Fruit fly (Drosophila melanogaster): ENCODE measurements around the gene Msp300.
A peak's percentile ranks its signal among the peaks of the same experiment; 100 is the strongest.

Gene Msp300

DNA sequence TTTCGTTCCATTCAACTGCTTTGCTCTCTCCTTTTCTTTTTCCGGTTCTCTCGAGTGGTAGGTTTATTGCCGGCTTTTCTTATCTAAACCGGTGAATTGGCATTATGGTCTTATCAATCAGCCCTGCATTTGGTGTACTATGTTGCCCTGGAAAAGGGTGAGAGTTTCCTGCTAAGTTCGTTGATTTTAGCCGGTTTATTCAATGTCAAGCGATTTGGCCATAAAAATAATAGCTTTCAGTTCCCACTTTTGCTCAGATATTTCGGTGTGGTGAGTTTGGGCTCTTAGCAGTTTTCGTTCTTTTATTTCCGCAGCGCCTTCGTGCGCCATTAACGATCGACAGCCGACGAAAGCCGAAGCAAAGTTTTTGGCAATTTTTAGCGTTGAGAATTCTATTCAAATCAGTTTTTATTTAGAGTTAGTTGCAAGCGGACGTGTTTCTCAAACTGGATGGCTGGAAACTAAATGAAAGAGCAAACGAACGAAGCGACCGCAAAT is 50.7 kb downstream of the Msp300 start (continued):
- TF ChIP-seq CG17912 (GFP tag; optimal IDR thresholded peaks at IDR 0.05), result no peak
- no peak for TF ChIP-seq gcm2 (GFP tag; optimal IDR thresholded peaks at IDR 0.05)
- TF ChIP-seq Ptx1 (GFP tag; IDR thresholded peaks at IDR 0.05), result no peak
- no peak for TF ChIP-seq CG6683 (GFP tag; optimal IDR thresholded peaks at IDR 0.05)
- TF ChIP-seq CG30020 (tag; optimal IDR thresholded peaks at IDR 0.05), result no peak
- TF ChIP-seq Ravus (GFP tag; IDR thresholded peaks at IDR 0.05), result no peak
- TF ChIP-seq Dll (GFP tag; IDR thresholded peaks at IDR 0.05; ENCODE audit: partially characterized antibody), result no peak
- TF ChIP-seq C15 (GFP tag; IDR thresholded peaks at IDR 0.05), result no peak
- TF ChIP-seq CG12219 (GFP tag; optimal IDR thresholded peaks at IDR 0.05), result no peak
- TF ChIP-seq pan (optimal IDR thresholded peaks at IDR 0.05), result no peak
- TF ChIP-seq pan (GFP tag; optimal IDR thresholded peaks at IDR 0.05 in 1 of 2, IDR thresholded peaks at IDR 0.05 in 1 of 2), result no peak
- TF ChIP-seq Deaf1 (tag; optimal IDR thresholded peaks at IDR 0.05), result peak; percentile 98
- peak; percentile 53; the same call in 1 of the 3 replicates for TF ChIP-seq CG34422 (GFP tag; IDR thresholded peaks at IDR 0.05)
- TF ChIP-seq CG43689 (GFP tag; IDR thresholded peaks at IDR 0.05), result no peak
- TF ChIP-seq CG6689 (GFP tag; IDR thresholded peaks at IDR 0.05), result no peak
- TF ChIP-seq croc (GFP tag; conservative IDR thresholded peaks at IDR 0.05), result no peak
- no peak for TF ChIP-seq Fer3 (tag; optimal IDR thresholded peaks at IDR 0.05)
- no peak for TF ChIP-seq CG11247 (GFP tag; IDR thresholded peaks at IDR 0.05)
- TF ChIP-seq Lim3 (GFP tag; IDR thresholded peaks at IDR 0.05), result no peak
- no peak for TF ChIP-seq bab2 (GFP tag; optimal IDR thresholded peaks at IDR 0.05)
- no peak for TF ChIP-seq CG15011 (GFP tag; optimal IDR thresholded peaks at IDR 0.05)
- TF ChIP-seq HLH4C (GFP tag; IDR thresholded peaks at IDR 0.05; ENCODE audit: partially characterized antibody), result no peak
- TF ChIP-seq CG3838 (GFP tag; optimal IDR thresholded peaks at IDR 0.05), result no peak
- no peak for TF ChIP-seq gfzf (GFP tag; optimal IDR thresholded peaks at IDR 0.05)
- TF ChIP-seq CG12155 (GFP tag; optimal IDR thresholded peaks at IDR 0.05), result no peak
- no peak for TF ChIP-seq Nf-YB (GFP tag; optimal IDR thresholded peaks at IDR 0.05)
- no peak for TF ChIP-seq pb (GFP tag; optimal IDR thresholded peaks at IDR 0.05)
- TF ChIP-seq wor (GFP tag; IDR thresholded peaks at IDR 0.05), result no peak
- TF ChIP-seq Awh (GFP tag; IDR thresholded peaks at IDR 0.05), result no peak
- no peak for TF ChIP-seq sc (optimal IDR thresholded peaks at IDR 0.05)
- TF ChIP-seq sc (GFP tag; optimal IDR thresholded peaks at IDR 0.05), result no peak
- no peak for TF ChIP-seq CG1024 (GFP tag; IDR thresholded peaks at IDR 0.05)
- TF ChIP-seq CG32532 (GFP tag; IDR thresholded peaks at IDR 0.05), result peak; percentile 26; the same call in 1 of the 2 replicates
- TF ChIP-seq kni (GFP tag; optimal IDR thresholded peaks at IDR 0.05), result no peak
- no peak for TF ChIP-seq CG16815 (GFP tag; optimal IDR thresholded peaks at IDR 0.05)
- no peak for TF ChIP-seq CG9797 (GFP tag; optimal IDR thresholded peaks at IDR 0.05)
- TF ChIP-seq CG30431 (GFP tag; optimal IDR thresholded peaks at IDR 0.05), result no peak
- no peak for TF ChIP-seq aop (GFP tag; IDR thresholded peaks at IDR 0.05)
- TF ChIP-seq psq (GFP tag; optimal IDR thresholded peaks at IDR 0.05), result no peak
- TF ChIP-seq nerfin-2 (GFP tag; IDR thresholded peaks at IDR 0.05; ENCODE audit: partially characterized antibody), result no peak
- TF ChIP-seq eyg (GFP tag; optimal IDR thresholded peaks at IDR 0.05), result no peak
- no peak for TF ChIP-seq dm (GFP tag; optimal IDR thresholded peaks at IDR 0.05)
- no peak for TF ChIP-seq CG8281 (tag; optimal IDR thresholded peaks at IDR 0.05)
- TF ChIP-seq chinmo (GFP tag; IDR thresholded peaks at IDR 0.05; ENCODE audit: partially characterized antibody), result peak; percentile 74; the same call in 1 of the 4 replicates
- TF ChIP-seq CG3281 (GFP tag; optimal IDR thresholded peaks at IDR 0.05), result peak; percentile 34
- no peak for TF ChIP-seq unpg (GFP tag; optimal IDR thresholded peaks at IDR 0.05)
- peak; percentile 21 for TF ChIP-seq PHDP (tag; optimal IDR thresholded peaks at IDR 0.05)
- no peak for TF ChIP-seq Six4 (GFP tag; optimal IDR thresholded peaks at IDR 0.05)
- TF ChIP-seq HmgZ (tag; optimal IDR thresholded peaks at IDR 0.05), result no peak
- no peak for TF ChIP-seq Oaz (GFP tag; IDR thresholded peaks at IDR 0.05)
- no peak for TF ChIP-seq trh (GFP tag; optimal IDR thresholded peaks at IDR 0.05)
- no peak for TF ChIP-seq CG8089 (GFP tag; optimal IDR thresholded peaks at IDR 0.05)

Measured in whole organism, embryonic.